Worm (Caenorhabditis elegans) whole organism, young adult: ENCODE results near the gene Y116A8C.23.
A peak's percentile ranks its signal among the peaks of the same experiment; 100 is the strongest.

ENCODE experiments used
- F39B2.1 ChIP-seq: fragments of 200-800 bp; sonication (Bioruptor generic); IDR thresholded peaks from 2 replicates; pipeline ENCODE4 v1.3.6; 2022; ENCODE audit warnings: missing genetic modification reagents, missing genetic modification characterization, missing compliant biosample characterization
- F49E8.2 ChIP-seq: sonication (generic microtip); optimal IDR thresholded peaks from 3 replicates; lab custom pipeline; 2017; ENCODE audit warnings: missing genetic modification characterization, mild to moderate bottlenecking, missing compliant biosample characterization, antibody characterized with exemption, moderate library complexity; ENCODE audit not compliant: insufficient read depth
- efl-1 ChIP-seq: fragments of 150-350 bp; optimal IDR thresholded peaks from 2 replicates; lab custom pipeline; 2014; ENCODE audit warnings: missing biosample characterization, missing genetic modification reagents, missing genetic modification characterization
- hmg-20 ChIP-seq: fragments of 200-800 bp; sonication (Bioruptor generic); IDR thresholded peaks from 2 replicates; pipeline ENCODE4 v1.3.6; 2022; ENCODE audit warnings: missing genetic modification reagents, missing genetic modification characterization, missing compliant biosample characterization
- lin-35 ChIP-seq, 3 experiments: fragments of 150-350 bp in 2 of 3; sonication (generic microtip) in 1 of 3; optimal IDR thresholded peaks; 2 replicates each; lab custom pipeline; 2014 to 2018; ENCODE audit warnings: missing biosample characterization in 3 of 3, missing genetic modification characterization in 3 of 3, missing genetic modification reagents in 3 of 3
- rcor-1 ChIP-seq: fragments of 200-800 bp; sonication (Bioruptor generic); IDR thresholded peaks from 2 replicates; pipeline ENCODE4 v1.3.6; 2022; ENCODE audit warnings: missing genetic modification reagents, missing genetic modification characterization, missing compliant biosample characterization
- snpc-4 ChIP-seq, 5 experiments: fragments of 150-350 bp in 1 of 5; sonication (generic microtip) in 4 of 5; optimal IDR thresholded peaks; 2 replicates each; lab custom pipeline; 2014 to 2018; ENCODE audit warnings: missing genetic modification characterization in 5 of 5, missing biosample characterization in 3 of 5, antibody characterized with exemption in 2 of 5, mild to moderate bottlenecking in 2 of 5, missing compliant biosample characterization in 2 of 5, missing genotype in 2 of 5, moderate library complexity in 2 of 5, missing genetic modification reagents in 1 of 5
- ztf-18 ChIP-seq: sonication (generic microtip); optimal IDR thresholded peaks from 2 replicates; lab custom pipeline; 2016; ENCODE audit warnings: missing genotype, mild to moderate bottlenecking, missing genetic modification characterization, missing compliant biosample characterization

DNA sequence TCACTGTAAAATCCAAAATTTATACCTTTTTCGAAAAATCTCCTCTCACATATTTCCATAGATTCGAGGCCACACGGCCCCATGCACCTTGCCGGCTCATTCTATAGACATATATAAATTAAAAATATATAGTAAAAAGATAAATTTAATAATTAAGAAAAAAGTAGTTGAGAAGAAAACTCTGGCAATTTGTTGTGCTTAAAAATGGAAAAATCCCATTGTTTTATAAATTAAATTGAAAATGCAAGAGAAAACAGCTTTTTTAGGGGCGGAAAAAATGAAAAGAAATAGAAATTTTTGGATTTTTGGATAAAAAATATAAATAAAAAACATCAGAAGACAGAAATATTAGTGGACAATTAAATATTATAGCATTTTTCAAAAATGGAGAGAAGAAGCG, 50.3 kb downstream of the Y116A8C.23 start, which contains the start of gene Y116A8C.30:
- TF ChIP-seq efl-1 (GFP tag; lab: Kevin White, UChicago) (no peak), lin-35 (GFP tag; optimal IDR thresholded peaks at IDR 0.05; lab: Kevin White, UChicago) (no peak), F49E8.2 (tag; lab: Kevin White, UChicago) (no peak), ztf-18 (tag; lab: Kevin White, UChicago) (no peak), rcor-1 (GFP tag; lab: Robert Waterston, UW) (no peak), hmg-20 (GFP tag; lab: Robert Waterston, UW) (no peak), F39B2.1 (no peak), snpc-4 (GFP tag; optimal IDR thresholded peaks at IDR 0.05; lab: Kevin White, UChicago) (no peak), snpc-4 (tag; optimal IDR thresholded peaks at IDR 0.05; lab: Kevin White, UChicago) (peak in 1 of 4 experiments; percentile 45)
